Worm (Caenorhabditis elegans): ENCODE measurements around the gene gcy-19.

- TF ChIP-seq ahr-1 (tag; optimal IDR thresholded peaks at IDR 0.05): no peak
- no peak for TF ChIP-seq hlh-6 (tag; optimal IDR thresholded peaks at IDR 0.05)
- no peak for TF ChIP-seq nhr-11 (tag; optimal IDR thresholded peaks at IDR 0.05)
- TF ChIP-seq dve-1 (tag; optimal IDR thresholded peaks at IDR 0.05): no peak
- TF ChIP-seq fax-1 (tag; optimal IDR thresholded peaks at IDR 0.05): no peak
- no peak for TF ChIP-seq hlh-30 (tag; optimal IDR thresholded peaks at IDR 0.05; ENCODE audit: insufficient read depth)
- no peak for TF ChIP-seq odd-2 (tag; optimal IDR thresholded peaks at IDR 0.05)
- TF ChIP-seq ceh-2 (tag; optimal IDR thresholded peaks at IDR 0.05): no peak
- TF ChIP-seq rnt-1 (tag; optimal IDR thresholded peaks at IDR 0.05): no peak
- TF ChIP-seq lim-6 (tag; optimal IDR thresholded peaks at IDR 0.05): no peak
- no peak for TF ChIP-seq ceh-30 (tag; optimal IDR thresholded peaks at IDR 0.05)
- no peak for TF ChIP-seq fkh-10 (GFP tag; optimal IDR thresholded peaks at IDR 0.05)
- TF ChIP-seq unc-86 (tag; optimal IDR thresholded peaks at IDR 0.05): no peak
Observed at ce11 chrII:3287073-3287472, 27.9 kb upstream of the gcy-19 start, which contains the start of gene sri-63.

Data from whole organism, late embryonic.